Worm (Caenorhabditis elegans) whole organism, L2 larva: Measurements from ENCODE around the gene cyn-3.

Experiments
- C34F6.9 ChIP-seq: fragments of 150-350 bp; optimal IDR thresholded peaks from 2 replicates; lab custom pipeline; 2014; ENCODE audit warnings: missing biosample characterization, missing genetic modification characterization
- F13H6.1 ChIP-seq: sonication (generic microtip); optimal IDR thresholded peaks from 2 replicates; lab custom pipeline; 2016; ENCODE audit warnings: missing genetic modification characterization, missing compliant biosample characterization
- R02D3.7 ChIP-seq: fragments of 150-350 bp; optimal IDR thresholded peaks from 2 replicates; lab custom pipeline; 2014; ENCODE audit warnings: missing biosample characterization, missing genetic modification characterization
- Y55F3AM.14 ChIP-seq: fragments of 200-800 bp; sonication (Bioruptor generic); optimal IDR thresholded peaks from 2 replicates; lab custom pipeline; 2018; ENCODE audit warnings: mild to moderate bottlenecking, missing genetic modification characterization, missing compliant biosample characterization
- alr-1 ChIP-seq: fragments of 150-350 bp; optimal IDR thresholded peaks from 2 replicates; lab custom pipeline; 2014; ENCODE audit warnings: missing biosample characterization, missing genetic modification characterization
- ama-1 ChIP-seq: fragments of 150-350 bp; optimal IDR thresholded peaks from 2 replicates; lab custom pipeline; 2018; ENCODE audit warnings: inconsistent platforms
- blmp-1 ChIP-seq: sonication (generic microtip); optimal IDR thresholded peaks from 2 replicates; lab custom pipeline; 2017; ENCODE audit warnings: missing genetic modification characterization, mild to moderate bottlenecking, missing compliant biosample characterization, antibody characterized with exemption, moderate library complexity; ENCODE audit not compliant: insufficient read depth
- ceh-16 ChIP-seq: fragments of 150-350 bp; optimal IDR thresholded peaks from 2 replicates; lab custom pipeline; 2014; ENCODE audit warnings: missing biosample characterization, missing genetic modification characterization
- ceh-82 ChIP-seq: fragments of 150-350 bp; optimal IDR thresholded peaks from 2 replicates; lab custom pipeline; 2014; ENCODE audit warnings: missing biosample characterization, missing genetic modification characterization
- egl-27 ChIP-seq: sonication (generic microtip); optimal IDR thresholded peaks from 3 replicates; lab custom pipeline; 2017; ENCODE audit warnings: missing biosample characterization, missing genetic modification reagents, missing genetic modification characterization
- elt-1 ChIP-seq: fragments of 150-350 bp; optimal IDR thresholded peaks from 2 replicates; lab custom pipeline; 2014; ENCODE audit warnings: missing biosample characterization, missing genetic modification characterization
- elt-3 ChIP-seq: sonication (generic microtip); optimal IDR thresholded peaks from 2 replicates; lab custom pipeline; 2017; ENCODE audit warnings: missing biosample characterization, missing genetic modification characterization
- fos-1 ChIP-seq: fragments of 150-350 bp; optimal IDR thresholded peaks from 2 replicates; lab custom pipeline; 2014; ENCODE audit warnings: missing biosample characterization, missing genetic modification characterization
- gmeb-1 ChIP-seq: fragments of 150-350 bp; optimal IDR thresholded peaks from 2 replicates; lab custom pipeline; 2014; ENCODE audit warnings: missing biosample characterization, missing genetic modification characterization
- lin-11 ChIP-seq: fragments of 150-350 bp; sonication (generic microtip); optimal IDR thresholded peaks from 2 replicates; lab custom pipeline; 2014; ENCODE audit warnings: missing biosample characterization, missing genetic modification characterization, inconsistent platforms, mixed read lengths
- lin-13 ChIP-seq: fragments of 150-350 bp; optimal IDR thresholded peaks from 2 replicates; lab custom pipeline; 2014; ENCODE audit warnings: missing biosample characterization, missing genetic modification reagents, missing genetic modification characterization
- lin-39 ChIP-seq: fragments of 150-350 bp; optimal IDR thresholded peaks from 2 replicates; lab custom pipeline; 2014; ENCODE audit warnings: missing biosample characterization, missing genetic modification reagents, missing genetic modification characterization
- mab-5 ChIP-seq: fragments of 150-350 bp; optimal IDR thresholded peaks from 2 replicates; lab custom pipeline; 2014; ENCODE audit warnings: missing biosample characterization, missing genetic modification characterization
- mbf-1 ChIP-seq: sonication (generic microtip); optimal IDR thresholded peaks from 2 replicates; lab custom pipeline; 2017; ENCODE audit warnings: missing biosample characterization, missing genetic modification characterization
- mdl-1 ChIP-seq, 2 experiments: fragments of 150-350 bp in 1 of 2; sonication (generic microtip) in 1 of 2; optimal IDR thresholded peaks; 2 replicates each; lab custom pipeline; 2017; ENCODE audit warnings: missing biosample characterization in 2 of 2, missing genetic modification characterization in 2 of 2
- nhr-11 ChIP-seq: fragments of 150-350 bp; optimal IDR thresholded peaks from 2 replicates; lab custom pipeline; 2014; ENCODE audit warnings: missing biosample characterization, missing genetic modification characterization
- nhr-12 ChIP-seq: fragments of 150-350 bp; optimal IDR thresholded peaks from 2 replicates; lab custom pipeline; 2014; ENCODE audit warnings: missing biosample characterization, missing genetic modification characterization
- nhr-129 ChIP-seq: fragments of 150-350 bp; optimal IDR thresholded peaks from 2 replicates; lab custom pipeline; 2014; ENCODE audit warnings: missing biosample characterization, missing genetic modification characterization
- nhr-237 ChIP-seq: fragments of 150-350 bp; optimal IDR thresholded peaks from 2 replicates; lab custom pipeline; 2014; ENCODE audit warnings: missing biosample characterization, missing genetic modification characterization
- nhr-25 ChIP-seq: fragments of 150-350 bp; sonication (generic microtip); optimal IDR thresholded peaks from 3 replicates; lab custom pipeline; 2014; ENCODE audit warnings: missing biosample characterization, missing genetic modification characterization
- nhr-6 ChIP-seq: fragments of 150-350 bp; optimal IDR thresholded peaks from 2 replicates; lab custom pipeline; 2014; ENCODE audit warnings: missing biosample characterization, missing genetic modification characterization
- nhr-77 ChIP-seq: fragments of 150-350 bp; optimal IDR thresholded peaks from 2 replicates; lab custom pipeline; 2014; ENCODE audit warnings: missing biosample characterization, missing genetic modification characterization
- peb-1 ChIP-seq: fragments of 150-350 bp; optimal IDR thresholded peaks from 2 replicates; lab custom pipeline; 2014; ENCODE audit warnings: missing biosample characterization, missing genetic modification characterization
- sem-4 ChIP-seq: fragments of 150-350 bp; optimal IDR thresholded peaks from 2 replicates; lab custom pipeline; 2014; ENCODE audit warnings: missing biosample characterization, missing genetic modification reagents, missing genetic modification characterization
- sma-3 ChIP-seq: sonication (generic microtip); optimal IDR thresholded peaks from 2 replicates; lab custom pipeline; 2016; ENCODE audit warnings: missing genetic modification reagents, missing genetic modification characterization, missing compliant biosample characterization
- sma-9 ChIP-seq, 2 experiments: fragments of 150-350 bp in 1 of 2; sonication (generic microtip) in 1 of 2; optimal IDR thresholded peaks; 2 replicates each; lab custom pipeline; 2014 to 2016; ENCODE audit warnings: missing genetic modification characterization in 2 of 2, mild to moderate bottlenecking in 1 of 2, missing biosample characterization in 1 of 2, missing compliant biosample characterization in 1 of 2, missing genetic modification reagents in 1 of 2, moderate library complexity in 1 of 2
- snpc-4 ChIP-seq: fragments of 150-350 bp; optimal IDR thresholded peaks from 2 replicates; lab custom pipeline; 2014; ENCODE audit warnings: missing biosample characterization, missing genetic modification characterization
- unc-39 ChIP-seq: fragments of 150-350 bp; optimal IDR thresholded peaks from 2 replicates; lab custom pipeline; 2014; ENCODE audit warnings: missing biosample characterization, missing genetic modification characterization
- ztf-11 ChIP-seq: sonication (generic microtip); optimal IDR thresholded peaks from 2 replicates; lab custom pipeline; 2017; ENCODE audit warnings: missing biosample characterization, missing genetic modification characterization
- ztf-4 ChIP-seq: fragments of 150-350 bp; optimal IDR thresholded peaks from 2 replicates; lab custom pipeline; 2014; ENCODE audit warnings: missing biosample characterization, missing genetic modification characterization

cyn-3 gene

ce11 chrV:15150176-15150575 lies 39.6 kb upstream of the cyn-3 start:
- no peak for TF ChIP-seq blmp-1 (tag; lab: Kevin White, UChicago)
- TF ChIP-seq gmeb-1 = no peak
- TF ChIP-seq mbf-1 (tag; lab: Kevin White, UChicago) = no peak
- no peak for TF ChIP-seq peb-1

DNA sequence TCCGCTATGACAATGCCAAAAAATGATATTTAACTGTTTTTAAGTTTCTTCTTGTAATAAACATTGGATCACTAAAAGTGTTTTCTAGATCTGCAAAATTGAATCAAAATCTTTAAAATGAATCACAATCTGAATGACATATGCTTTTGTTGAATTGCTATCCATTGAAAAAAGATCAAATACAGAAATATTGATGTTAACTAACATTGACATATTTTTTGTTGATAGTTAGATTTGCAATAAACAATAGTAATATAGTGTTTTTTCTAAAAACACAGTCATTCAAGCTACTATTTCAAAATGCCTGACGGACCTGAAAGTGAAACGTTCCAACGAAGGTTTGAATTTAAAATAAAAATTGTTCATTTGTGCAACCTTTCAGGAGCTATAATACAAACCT lies 39.1 kb upstream of the cyn-3 start, which contains the start of gene T09F5.2:
TSS of gene T09F5.2 (plus strand) at position 301 of the 400 bp plus-strand sequence.
- TF ChIP-seq nhr-25 (tag; lab: Kevin White, UChicago) (no peak), alr-1 (no peak), nhr-237 (tag; lab: Kevin White, UChicago) (no peak), ztf-11 (tag; lab: Kevin White, UChicago) (no peak), peb-1 (no peak), nhr-77 (tag; lab: Kevin White, UChicago) (no peak), sma-9 (GFP tag; optimal IDR thresholded peaks at IDR 0.05; lab: Kevin White, UChicago) (no peak), sma-9 (tag; optimal IDR thresholded peaks at IDR 0.05; lab: Kevin White, UChicago) (no peak), nhr-12 (tag; lab: Kevin White, UChicago) (no peak), F13H6.1 (tag; lab: Kevin White, UChicago) (no peak), sma-3 (GFP tag; lab: Kevin White, UChicago) (no peak), snpc-4 (tag; lab: Kevin White, UChicago) (no peak), mbf-1 (tag; lab: Kevin White, UChicago) (no peak), ama-1 (lab: Kevin White, UChicago) (no peak), nhr-6 (tag; lab: Kevin White, UChicago) (no peak)

DNA sequence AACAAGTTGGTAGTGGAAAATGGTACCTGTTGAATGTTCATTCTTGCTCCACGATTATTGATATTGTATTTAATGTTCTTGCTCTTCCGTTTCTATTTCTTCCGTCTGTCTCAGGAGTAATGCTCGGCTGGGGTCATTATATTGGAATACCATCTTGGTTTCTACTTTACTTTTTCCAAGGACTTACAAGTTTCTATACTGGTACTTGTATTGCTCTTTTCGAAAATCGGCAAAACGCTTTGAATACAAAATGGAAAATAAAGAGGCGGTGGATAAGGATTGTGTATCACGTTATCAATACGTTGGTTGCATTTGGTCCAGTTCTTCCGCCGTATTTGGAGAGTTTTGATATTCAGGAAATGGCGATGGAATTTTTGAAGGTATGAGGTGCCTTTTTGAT lies 37.7 kb upstream of the cyn-3 start:
- TF ChIP-seq ztf-4 (tag; lab: Kevin White, UChicago) (no peak), ceh-16 (tag; lab: Kevin White, UChicago) (no peak), R02D3.7 (no peak), snpc-4 (tag; lab: Kevin White, UChicago) (no peak), unc-39 (tag; lab: Kevin White, UChicago) (no peak), elt-1 (tag; lab: Kevin White, UChicago) (no peak), ztf-11 (tag; lab: Kevin White, UChicago) (no peak), mab-5 (tag; lab: Kevin White, UChicago) (no peak)

DNA sequence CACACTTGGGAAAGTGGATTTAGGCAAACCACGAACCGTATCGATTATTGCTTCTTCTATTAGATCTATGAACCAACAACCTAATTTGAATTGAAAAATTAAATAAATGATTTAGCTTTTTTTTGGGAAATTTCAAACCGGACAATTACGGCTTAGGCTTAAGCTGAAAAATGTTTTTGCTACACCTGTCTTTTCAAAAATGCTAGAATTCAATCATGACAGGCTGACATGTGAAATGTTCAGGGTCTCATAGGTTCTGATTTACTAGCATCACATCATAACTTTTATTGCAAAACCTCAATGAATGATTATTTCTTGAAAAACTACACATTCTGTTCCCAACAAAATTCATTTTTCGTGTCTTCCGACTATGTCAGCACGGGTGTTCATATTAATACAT lies 36.5 kb upstream of the cyn-3 start, which contains the start of gene srh-55:
TSS of gene srh-55 (plus strand) at position 301 of the 400 bp plus-strand sequence.
- TF ChIP-seq sem-4 (tag; lab: Kevin White, UChicago) (no peak), nhr-129 (tag; lab: Kevin White, UChicago) (no peak), elt-3 (no peak), lin-39 (tag; lab: Kevin White, UChicago) (no peak), ama-1 (lab: Kevin White, UChicago) (no peak), ceh-82 (tag; lab: Kevin White, UChicago) (no peak), peb-1 (no peak), fos-1 (tag; lab: Kevin White, UChicago) (no peak), R02D3.7 (no peak), Y55F3AM.14 (GFP tag; lab: Kevin White, UChicago) (no peak), lin-11 (tag; lab: Kevin White, UChicago) (no peak), C34F6.9 (no peak), nhr-11 (no peak), lin-13 (no peak), egl-27 (no peak)

ce11 chrV:15156504-15156903 lies 33.2 kb upstream of the cyn-3 start:
- TF ChIP-seq sma-3 (GFP tag; lab: Kevin White, UChicago) (peak; percentile 22), mbf-1 (tag; lab: Kevin White, UChicago) (no peak), lin-39 (tag; lab: Kevin White, UChicago) (no peak), mdl-1 (tag; optimal IDR thresholded peaks at IDR 0.05; lab: Kevin White, UChicago) (no peak), fos-1 (tag; lab: Kevin White, UChicago) (peak; percentile 8)
- TF ChIP-seq, all 48 proteins: peak for 2
